Worm (Caenorhabditis elegans): ENCODE data around the gene cul-1.
"Not testable (repeated sequence)": the region's sequence is repeated elsewhere in the genome, so short reads cannot be mapped to it uniquely, and the experiment has no call there.

The cul-1 gene

DNA sequence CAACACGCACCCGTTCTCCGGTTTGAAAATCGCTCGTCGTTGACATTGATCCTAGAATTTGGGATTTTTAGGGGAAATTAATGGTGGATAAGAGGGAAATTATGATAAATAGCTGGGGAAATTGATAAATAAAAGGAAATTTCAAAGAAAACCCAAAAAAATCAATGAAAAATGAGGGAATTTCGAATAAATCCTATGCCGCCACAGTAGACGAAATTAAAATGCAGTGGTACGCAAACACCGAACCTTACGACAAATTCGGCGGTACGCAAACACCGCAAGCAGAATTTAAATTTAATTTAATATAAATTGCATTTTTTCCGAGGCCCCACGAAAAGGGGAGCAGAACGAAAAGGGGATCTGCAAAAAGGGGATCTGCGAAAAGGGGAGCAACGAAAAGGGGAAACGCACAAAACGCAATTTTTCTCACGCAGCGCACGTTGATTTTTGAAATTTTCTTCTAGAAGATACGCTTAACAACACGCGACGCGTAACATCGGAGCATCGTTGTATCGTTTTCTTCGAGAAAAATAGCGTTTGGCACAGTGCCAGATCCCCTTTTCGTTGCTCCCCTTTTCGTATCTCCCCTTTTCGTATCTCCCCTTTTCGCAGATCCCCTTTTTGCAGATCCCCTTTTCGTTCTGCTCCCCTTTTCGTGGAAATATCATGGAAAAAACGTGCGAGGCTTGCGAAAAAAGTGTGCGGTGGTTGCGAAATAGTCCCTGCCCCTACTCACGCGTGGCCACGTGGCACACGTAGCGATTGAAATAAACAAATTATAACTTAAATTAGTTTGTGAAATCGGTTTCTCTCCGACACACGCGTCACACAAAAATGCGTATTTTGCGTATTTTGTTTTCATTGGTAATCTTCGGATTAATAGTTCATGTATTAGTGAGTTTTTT lies 34.8 kb upstream of the cul-1 start, which contains the start of the genes smrd-1 and enu-3.1 (continued):
- TF ChIP-seq ceh-8 (GFP tag; optimal IDR thresholded peaks at IDR 0.05): peak; percentile 93
- peak; percentile 53 to 71 for TF ChIP-seq efl-1 (optimal IDR thresholded peaks at IDR 0.05)
- TF ChIP-seq efl-1 (GFP tag; optimal IDR thresholded peaks at IDR 0.05 in 1 of 2): peak; percentile 73 to 96
- peak; percentile 61 for TF ChIP-seq xbp-1 (tag; optimal IDR thresholded peaks at IDR 0.05)
- TF ChIP-seq nhr-90 (tag; optimal IDR thresholded peaks at IDR 0.05; ENCODE audit: poor library complexity): peak; percentile 63
- peak; percentile 88 for TF ChIP-seq F16B12.6 (tag; optimal IDR thresholded peaks at IDR 0.05)
- peak; percentile 66 for TF ChIP-seq nhr-20 (tag; optimal IDR thresholded peaks at IDR 0.05)
- peak; percentile 72 to 77 for TF ChIP-seq lsy-2 (tag; optimal IDR thresholded peaks at IDR 0.05)
- peak; percentile 80 for TF ChIP-seq fkh-8 (tag; optimal IDR thresholded peaks at IDR 0.05)
- peak; percentile 59 for TF ChIP-seq rnt-1 (tag; optimal IDR thresholded peaks at IDR 0.05)
- TF ChIP-seq tbx-2 (tag; optimal IDR thresholded peaks at IDR 0.05): peak; percentile 78
- peak; percentile 69 to 73 for TF ChIP-seq lin-35 (GFP tag; optimal IDR thresholded peaks at IDR 0.05)
- TF ChIP-seq nhr-85 (tag): peak; percentile 64
- peak; percentile 84 for TF ChIP-seq nhr-47 (tag; optimal IDR thresholded peaks at IDR 0.05)
- TF ChIP-seq C04F5.9 (tag; optimal IDR thresholded peaks at IDR 0.05): peak; percentile 9

DNA sequence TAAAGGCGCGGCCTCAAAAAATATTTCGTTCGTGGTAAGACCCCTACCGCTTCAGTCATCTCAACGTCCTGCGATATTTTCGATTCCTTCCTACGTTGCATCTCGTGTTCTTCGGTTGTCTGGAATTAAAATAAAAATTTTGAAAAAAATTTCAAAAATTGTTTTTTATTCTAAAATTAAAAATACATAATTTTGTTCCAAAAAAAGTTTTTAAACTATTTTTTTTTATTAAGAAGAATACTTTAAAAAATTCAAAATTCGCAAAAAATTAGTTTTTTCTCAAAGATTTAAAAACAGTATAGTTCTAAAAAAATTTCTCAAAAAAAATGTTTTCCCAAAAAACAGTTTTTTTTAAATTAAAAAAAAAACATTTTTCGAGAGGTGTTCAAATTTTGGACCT lies 32.3 kb upstream of the cul-1 start, which contains the start of gene H04D03.6:
H04D03.6 (minus strand) TSS at position 101 of the 400 bp plus-strand sequence.
- not testable (repeated sequence) for TF ChIP-seq lsy-2, aha-1, C34B4.2 (tag; optimal IDR thresholded peaks at IDR 0.05)

- no peak for TF ChIP-seq ces-1 (GFP tag; optimal IDR thresholded peaks at IDR 0.05)
- TF ChIP-seq sup-37 (GFP tag; optimal IDR thresholded peaks at IDR 0.05): no peak
- TF ChIP-seq irx-1 (tag; optimal IDR thresholded peaks at IDR 0.05): no peak
- TF ChIP-seq mdl-1 (tag; optimal IDR thresholded peaks at IDR 0.05): no peak
- TF ChIP-seq nhr-76 (tag; optimal IDR thresholded peaks at IDR 0.05): no peak
- TF ChIP-seq efl-3 (GFP tag; optimal IDR thresholded peaks at IDR 0.05): no peak
- no peak for TF ChIP-seq ceh-8 (GFP tag; optimal IDR thresholded peaks at IDR 0.05)
- no peak for TF ChIP-seq aha-1 (tag; optimal IDR thresholded peaks at IDR 0.05)
Measured at ce11 chrIII:10442355-10443140, 28.5 kb upstream of the cul-1 start, which contains the start of the genes H04D03.2 and ecps-2. H04D03.2 (minus strand) TSS chrIII:10442405. ecps-2 (plus strand) TSS chrIII:10443090.

DNA sequence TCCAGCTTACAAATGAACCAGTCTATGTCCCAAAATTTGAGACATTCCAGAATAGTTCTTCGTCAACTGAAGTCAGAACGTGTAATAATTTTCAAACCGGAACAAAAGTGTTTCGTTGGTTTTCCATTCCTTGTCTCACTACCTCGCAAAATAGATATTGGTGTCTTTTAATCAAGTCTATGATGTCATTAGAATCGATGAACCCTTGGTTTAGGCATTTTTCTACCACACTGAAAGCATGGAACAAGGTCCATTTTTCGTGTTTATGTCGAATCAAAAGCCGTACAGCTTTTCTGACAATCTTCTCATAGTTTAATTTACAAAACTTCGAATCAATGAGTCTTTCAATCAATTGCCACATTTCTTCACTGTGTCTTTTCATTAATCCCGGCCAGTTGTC lies 24.3 kb upstream of the cul-1 start, which contains the start of gene H04D03.7:
H04D03.7 (minus strand) TSS at position 101 of the 400 bp plus-strand sequence.
- TF ChIP-seq alr-1 (tag; optimal IDR thresholded peaks at IDR 0.05; ENCODE audit: borderline replicate concordance) (no peak), dsc-1 (tag; optimal IDR thresholded peaks at IDR 0.05) (no peak), efl-3 (GFP tag; optimal IDR thresholded peaks at IDR 0.05) (no peak), ztf-11 (tag; optimal IDR thresholded peaks at IDR 0.05) (no peak), nhr-77 (tag; optimal IDR thresholded peaks at IDR 0.05) (no peak), snu-23 (GFP tag; optimal IDR thresholded peaks at IDR 0.05) (no peak), fkh-4 (tag; optimal IDR thresholded peaks at IDR 0.05; ENCODE audit: borderline replicate concordance) (no peak), fos-1 (tag; optimal IDR thresholded peaks at IDR 0.05) (no peak), ces-1 (GFP tag; optimal IDR thresholded peaks at IDR 0.05) (no peak), mep-1 (tag; optimal IDR thresholded peaks at IDR 0.05) (no peak), C34B4.2 (tag; optimal IDR thresholded peaks at IDR 0.05) (no peak), hlh-4 (tag; optimal IDR thresholded peaks at IDR 0.05) (no peak), aly-2 (tag; optimal IDR thresholded peaks at IDR 0.05) (no peak), hpl-2 (GFP tag; optimal IDR thresholded peaks at IDR 0.05) (no peak), fkh-8 (tag; optimal IDR thresholded peaks at IDR 0.05) (no peak), ceh-88 (GFP tag; IDR thresholded peaks at IDR 0.05) (no peak), aha-1 (tag; optimal IDR thresholded peaks at IDR 0.05) (no peak)
